Worm (Caenorhabditis elegans) whole organism, young adult: ENCODE data around the gene klo-1.

Source experiments
- F37B4.10 ChIP-seq: fragments of 200-800 bp; sonication (Bioruptor generic); IDR thresholded peaks from 2 replicates; pipeline ENCODE4 v1.3.6; 2022; ENCODE audit warnings: missing genetic modification characterization, missing compliant biosample characterization
- F49E8.2 ChIP-seq: sonication (generic microtip); optimal IDR thresholded peaks from 3 replicates; lab custom pipeline; 2017; ENCODE audit warnings: missing genetic modification characterization, mild to moderate bottlenecking, missing compliant biosample characterization, antibody characterized with exemption, moderate library complexity; ENCODE audit not compliant: insufficient read depth
- F57C9.4 ChIP-seq: sonication (generic microtip); optimal IDR thresholded peaks from 2 replicates; lab custom pipeline; 2017; ENCODE audit warnings: mild to moderate bottlenecking, missing genetic modification characterization, missing compliant biosample characterization
- Y53G8AR.9 ChIP-seq: fragments of 200-800 bp; sonication (Bioruptor generic); conservative IDR thresholded peaks from 2 replicates; pipeline ENCODE4 v1.3.6; 2022; ENCODE audit warnings: missing genetic modification reagents, missing genetic modification characterization, missing compliant biosample characterization
- Y56A3A.18 ChIP-seq: fragments of 200-800 bp; sonication (Bioruptor generic); IDR thresholded peaks from 2 replicates; pipeline ENCODE4 v1.3.6; 2022; ENCODE audit warnings: missing genetic modification reagents, missing genetic modification characterization, missing compliant biosample characterization
- aptf-3 ChIP-seq: fragments of 200-800 bp; sonication (Bioruptor generic); IDR thresholded peaks from 2 replicates; pipeline ENCODE4 v1.3.6; 2022; ENCODE audit warnings: missing genetic modification characterization, missing compliant biosample characterization
- atf-7 ChIP-seq: sonication (generic microtip); optimal IDR thresholded peaks from 2 replicates; lab custom pipeline; 2017; ENCODE audit warnings: mild to moderate bottlenecking, missing genetic modification characterization, missing compliant biosample characterization
- attf-3 ChIP-seq: fragments of 200-800 bp; sonication (Bioruptor generic); conservative IDR thresholded peaks from 2 replicates; pipeline ENCODE4 v1.3.6; 2022; ENCODE audit warnings: missing genetic modification reagents, missing genetic modification characterization, missing compliant biosample characterization
- cebp-1 ChIP-seq, 2 experiments: fragments of 200-800 bp in 1 of 2; sonication (Bioruptor generic) in 1 of 2; sonication (generic microtip) in 1 of 2; IDR thresholded peaks in 1 of 2; optimal IDR thresholded peaks in 1 of 2; 2 replicates each; pipeline versions ENCODE4 v1.3.6 to Lab custom; 2017 to 2022; ENCODE audit warnings: missing compliant biosample characterization in 2 of 2, missing genetic modification characterization in 2 of 2, mild to moderate bottlenecking in 1 of 2, missing genetic modification reagents in 1 of 2, moderate library complexity in 1 of 2
- ceh-27 ChIP-seq: fragments of 200-800 bp; sonication (Bioruptor generic); optimal IDR thresholded peaks from 2 replicates; lab custom pipeline; 2018; ENCODE audit warnings: mild to moderate bottlenecking, missing genetic modification characterization, moderate library complexity, missing compliant biosample characterization
- egl-18 ChIP-seq: fragments of 200-800 bp; sonication (Bioruptor generic); IDR thresholded peaks from 2 replicates; pipeline ENCODE4 v1.3.6; 2022; ENCODE audit warnings: missing genetic modification reagents, missing genetic modification characterization, missing compliant biosample characterization
- egl-44 ChIP-seq: fragments of 200-800 bp; sonication (Bioruptor generic); IDR thresholded peaks from 2 replicates; pipeline ENCODE4 v1.3.6; 2022; ENCODE audit warnings: missing genetic modification reagents, missing genetic modification characterization, missing compliant biosample characterization
- egrh-3 ChIP-seq: fragments of 200-800 bp; sonication (Bioruptor generic); IDR thresholded peaks from 2 replicates; pipeline ENCODE4 v1.3.6; 2022; ENCODE audit warnings: missing genetic modification reagents, missing genetic modification characterization, missing compliant biosample characterization
- him-1 ChIP-seq: sonication (generic microtip); optimal IDR thresholded peaks from 2 replicates; lab custom pipeline; 2016; ENCODE audit warnings: missing genotype, missing genetic modification reagents, missing genetic modification characterization, missing compliant biosample characterization
- hlh-12 ChIP-seq: sonication (generic microtip); optimal IDR thresholded peaks from 2 replicates; lab custom pipeline; 2016; ENCODE audit warnings: missing genetic modification characterization, missing compliant biosample characterization
- hlh-26 ChIP-seq: fragments of 200-800 bp; sonication (Bioruptor generic); conservative IDR thresholded peaks from 2 replicates; pipeline ENCODE4 v1.3.6; 2022; ENCODE audit warnings: missing genetic modification reagents, missing genetic modification characterization, missing compliant biosample characterization
- hmg-1.2 ChIP-seq: fragments of 200-800 bp; sonication (Bioruptor generic); IDR thresholded peaks from 2 replicates; pipeline ENCODE4 v1.3.6; 2022; ENCODE audit warnings: missing genetic modification reagents, missing genetic modification characterization, missing compliant biosample characterization
- hsf-1 ChIP-seq: fragments of 200-800 bp; sonication (Bioruptor generic); IDR thresholded peaks from 2 replicates; pipeline ENCODE4 v1.3.6; 2022; ENCODE audit warnings: missing genetic modification reagents, missing genetic modification characterization, missing compliant biosample characterization
- lin-26 ChIP-seq: fragments of 200-800 bp; sonication (Bioruptor generic); IDR thresholded peaks from 2 replicates; pipeline ENCODE4 v1.3.6; 2022; ENCODE audit warnings: missing genetic modification reagents, missing genetic modification characterization, missing compliant biosample characterization
- lin-35 ChIP-seq, 3 experiments: fragments of 150-350 bp in 2 of 3; sonication (generic microtip) in 1 of 3; optimal IDR thresholded peaks; 2 replicates each; lab custom pipeline; 2014 to 2018; ENCODE audit warnings: missing biosample characterization in 3 of 3, missing genetic modification characterization in 3 of 3, missing genetic modification reagents in 3 of 3
- lin-40 ChIP-seq: sonication (generic microtip); optimal IDR thresholded peaks from 2 replicates; lab custom pipeline; 2016; ENCODE audit warnings: missing genetic modification characterization, mild to moderate bottlenecking, missing compliant biosample characterization, missing genotype, missing genetic modification reagents
- mcd-1 ChIP-seq: fragments of 200-800 bp; sonication (Bioruptor generic); IDR thresholded peaks from 2 replicates; pipeline ENCODE4 v1.3.6; 2022; ENCODE audit warnings: missing genetic modification reagents, missing genetic modification characterization, missing compliant biosample characterization
- mxl-1 ChIP-seq: sonication (generic microtip); optimal IDR thresholded peaks from 2 replicates; lab custom pipeline; 2016; ENCODE audit warnings: missing genetic modification characterization, missing compliant biosample characterization
- nfya-1 ChIP-seq: sonication (generic microtip); optimal IDR thresholded peaks from 2 replicates; lab custom pipeline; 2017; ENCODE audit warnings: antibody characterized with exemption, missing compliant biosample characterization, missing genetic modification characterization, borderline replicate concordance; ENCODE audit not compliant: insufficient read depth
- nfya-2 ChIP-seq: fragments of 200-800 bp; sonication (Bioruptor generic); IDR thresholded peaks from 2 replicates; pipeline ENCODE4 v1.3.6; 2022; ENCODE audit warnings: missing genetic modification reagents, missing genetic modification characterization, missing compliant biosample characterization
- nhr-120 ChIP-seq: fragments of 200-800 bp; sonication (Bioruptor generic); IDR thresholded peaks from 2 replicates; pipeline ENCODE4 v1.3.6; 2022; ENCODE audit warnings: missing genetic modification characterization, missing compliant biosample characterization
- nhr-179 ChIP-seq: sonication (generic microtip); optimal IDR thresholded peaks from 2 replicates; lab custom pipeline; 2016; ENCODE audit warnings: mild to moderate bottlenecking, missing genetic modification characterization, missing compliant biosample characterization
- nhr-27 ChIP-seq: fragments of 200-800 bp; sonication (Bioruptor generic); optimal IDR thresholded peaks from 2 replicates; lab custom pipeline; 2018; ENCODE audit warnings: mild to moderate bottlenecking, missing genetic modification characterization, moderate library complexity, missing compliant biosample characterization
- nhr-80 ChIP-seq: sonication (generic microtip); optimal IDR thresholded peaks from 2 replicates; lab custom pipeline; 2016; ENCODE audit warnings: missing genetic modification characterization, missing compliant biosample characterization
- nhr-90 ChIP-seq: sonication (generic microtip); optimal IDR thresholded peaks from 2 replicates; lab custom pipeline; 2016; ENCODE audit warnings: missing genotype, mild to moderate bottlenecking, missing genetic modification characterization, missing compliant biosample characterization
- pha-4 ChIP-seq: fragments of 150-350 bp; sonication (generic microtip); optimal IDR thresholded peaks from 2 replicates; lab custom pipeline; 2014; ENCODE audit warnings: missing biosample characterization, missing genetic modification reagents, missing genetic modification characterization
- rcor-1 ChIP-seq: fragments of 200-800 bp; sonication (Bioruptor generic); IDR thresholded peaks from 2 replicates; pipeline ENCODE4 v1.3.6; 2022; ENCODE audit warnings: missing genetic modification reagents, missing genetic modification characterization, missing compliant biosample characterization
- sdz-38 ChIP-seq: sonication (generic microtip); optimal IDR thresholded peaks from 2 replicates; lab custom pipeline; 2016; ENCODE audit warnings: missing genotype, missing genetic modification characterization, missing compliant biosample characterization
- snpc-1.3 ChIP-seq: sonication (generic microtip); optimal IDR thresholded peaks from 2 replicates; lab custom pipeline; 2017; ENCODE audit warnings: missing genetic modification characterization, mild to moderate bottlenecking, missing compliant biosample characterization, antibody characterized with exemption, moderate library complexity, missing genotype, missing genetic modification reagents; ENCODE audit not compliant: insufficient read depth
- snpc-3.4 ChIP-seq: sonication (generic microtip); optimal IDR thresholded peaks from 2 replicates; lab custom pipeline; 2017; ENCODE audit warnings: missing genetic modification characterization, mild to moderate bottlenecking, missing compliant biosample characterization, antibody characterized with exemption, moderate library complexity, missing genotype, missing genetic modification reagents
- tbp1 ChIP-seq: fragments of 200-800 bp; sonication (Bioruptor generic); optimal IDR thresholded peaks from 2 replicates; lab custom pipeline; 2018; ENCODE audit warnings: mild to moderate bottlenecking, missing genetic modification characterization, missing compliant biosample characterization
- zfh-2 ChIP-seq: fragments of 200-800 bp; sonication (Bioruptor generic); conservative IDR thresholded peaks from 2 replicates; pipeline ENCODE4 v1.3.6; 2022; ENCODE audit warnings: missing genetic modification reagents, missing genetic modification characterization, missing compliant biosample characterization
- ztf-18 ChIP-seq: sonication (generic microtip); optimal IDR thresholded peaks from 2 replicates; lab custom pipeline; 2016; ENCODE audit warnings: missing genotype, mild to moderate bottlenecking, missing genetic modification characterization, missing compliant biosample characterization
- ztf-22 ChIP-seq: fragments of 200-800 bp; sonication (Bioruptor generic); optimal IDR thresholded peaks from 2 replicates; lab custom pipeline; 2018; ENCODE audit warnings: mild to moderate bottlenecking, missing genetic modification characterization, moderate library complexity, missing compliant biosample characterization
- ztf-25 ChIP-seq: fragments of 200-800 bp; sonication (Bioruptor generic); IDR thresholded peaks from 2 replicates; pipeline ENCODE4 v1.3.6; 2022; ENCODE audit warnings: missing genetic modification reagents, missing genetic modification characterization, missing compliant biosample characterization
- ztf-28 ChIP-seq: fragments of 200-800 bp; sonication (Bioruptor generic); IDR thresholded peaks from 2 replicates; pipeline ENCODE4 v1.3.6; 2022; ENCODE audit warnings: missing genetic modification reagents, missing genetic modification characterization, missing compliant biosample characterization

Gene klo-1

DNA sequence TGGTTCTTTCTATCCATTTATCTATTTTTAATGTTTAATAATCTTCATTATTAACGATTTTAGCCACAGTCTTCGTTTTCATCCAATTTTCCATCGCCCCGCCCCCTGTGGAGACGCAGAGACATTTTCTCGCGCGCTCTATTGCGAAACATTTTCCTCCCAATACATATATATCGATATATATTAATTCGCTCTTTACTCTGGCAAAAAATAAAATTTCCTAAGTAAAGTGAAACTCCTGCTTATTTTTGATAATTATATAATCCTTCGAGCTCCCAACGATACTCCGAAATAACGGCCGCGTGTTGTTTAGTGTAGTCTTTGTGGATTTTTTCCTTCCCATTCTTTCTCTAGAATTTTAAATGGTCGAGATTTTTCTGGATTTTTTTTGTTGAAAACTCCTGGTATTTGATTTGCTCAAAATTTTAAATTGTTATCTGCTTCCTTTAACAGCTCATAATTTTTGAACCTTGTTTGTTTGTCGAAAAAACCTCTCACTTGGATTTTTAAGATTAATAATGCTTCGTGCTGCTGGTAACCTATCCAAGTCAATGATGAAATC lies 19.5 kb downstream of the klo-1 start, which contains the start of gene sucg-1:
TSS of gene sucg-1 (plus strand) at position 512 of the 562 bp plus-strand sequence.
- TF ChIP-seq ztf-18 (tag; lab: Kevin White, UChicago) (no peak), ztf-28 (GFP tag; lab: Robert Waterston, UW) (no peak), attf-3 (GFP tag; lab: Robert Waterston, UW) (peak; percentile 79), snpc-1.3 (tag; lab: Kevin White, UChicago) (no peak), F37B4.10 (GFP tag; lab: Robert Waterston, UW) (no peak), nfya-1 (tag; lab: Kevin White, UChicago) (no peak), hmg-1.2 (GFP tag; lab: Robert Waterston, UW) (peak; percentile 37; the same call in 1 of the 2 replicates), atf-7 (tag; lab: Kevin White, UChicago) (no peak), mcd-1 (GFP tag; lab: Robert Waterston, UW) (no peak), cebp-1 (GFP tag; IDR thresholded peaks at IDR 0.05; lab: Robert Waterston, UW) (peak; percentile 84), cebp-1 (tag; optimal IDR thresholded peaks at IDR 0.05; lab: Kevin White, UChicago) (peak; percentile 91)

DNA sequence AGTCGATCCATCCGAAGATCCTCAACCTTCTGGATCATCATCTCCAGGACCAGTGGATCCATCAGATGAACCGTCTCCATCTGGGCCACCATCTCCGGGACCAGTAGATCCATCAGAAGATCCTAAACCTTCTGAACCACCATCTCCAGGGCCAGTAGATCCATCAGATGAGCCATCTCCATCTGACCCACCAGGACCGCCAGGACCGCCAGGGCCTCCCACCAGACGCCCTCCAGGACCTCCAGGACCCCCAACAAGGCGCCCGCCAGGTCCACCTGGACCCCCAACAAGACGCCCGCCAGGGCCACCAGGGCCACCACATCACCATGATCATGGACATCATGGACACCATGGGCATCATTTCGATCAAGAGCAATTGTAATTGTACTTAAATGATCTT lies 20.8 kb downstream of the klo-1 start:
- TF ChIP-seq nfya-2 (no peak), egrh-3 (GFP tag; lab: Robert Waterston, UW) (peak; percentile 86; the same call in 1 of the 2 replicates), ztf-28 (GFP tag; lab: Robert Waterston, UW) (no peak), hlh-12 (no peak), zfh-2 (peak; percentile 88), lin-35 (GFP tag; optimal IDR thresholded peaks at IDR 0.05; lab: Kevin White, UChicago) (no peak)

DNA sequence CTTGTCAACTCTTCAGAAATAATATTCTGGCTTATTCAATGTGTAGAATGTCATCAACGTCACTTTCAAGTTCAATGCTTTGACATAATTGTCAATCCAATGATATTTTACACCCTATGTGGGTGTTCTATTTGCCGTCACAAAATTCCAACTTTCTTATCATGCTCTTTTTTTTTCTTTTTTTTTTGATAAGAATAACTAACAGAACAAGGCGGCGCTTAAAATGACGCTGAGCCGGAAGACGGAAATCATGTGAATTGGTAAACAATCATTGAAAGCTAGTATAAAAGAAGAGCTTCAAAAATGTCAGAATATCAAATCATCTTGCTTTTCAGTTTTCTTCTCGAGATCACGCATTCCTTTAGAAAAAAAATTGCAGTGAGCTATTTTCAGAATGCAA lies 21.7 kb downstream of the klo-1 start, which contains the start of gene C50F7.5:
TSS of gene C50F7.5 (plus strand) at position 395 of the 400 bp plus-strand sequence.
- no peak for TF ChIP-seq hlh-12
- TF ChIP-seq nhr-80 (tag; lab: Kevin White, UChicago): peak; percentile 26
- TF ChIP-seq Y53G8AR.9 (GFP tag; lab: Robert Waterston, UW): no peak

DNA sequence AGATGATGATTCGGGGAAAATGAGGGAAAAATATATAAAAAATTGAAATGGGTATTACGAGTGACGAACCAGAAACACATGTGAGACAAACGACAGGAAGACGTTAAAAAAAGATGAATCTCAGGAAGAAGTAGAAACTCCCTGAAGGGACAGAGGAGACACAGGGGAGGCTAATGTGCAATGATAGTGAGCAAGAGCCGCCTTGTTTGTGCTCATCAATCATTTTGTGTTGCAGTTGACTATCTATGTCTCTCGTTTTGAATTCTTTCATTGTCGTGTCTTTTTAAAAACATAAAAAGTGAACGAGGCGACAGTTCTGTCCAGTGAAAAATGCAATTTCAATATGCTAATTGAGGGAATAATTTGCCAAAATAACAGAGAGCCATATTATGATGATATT lies 23.1 kb downstream of the klo-1 start:
- TF ChIP-seq egl-18: no peak
- no peak for TF ChIP-seq egrh-3 (GFP tag; lab: Robert Waterston, UW)
- no peak for TF ChIP-seq lin-26 (GFP tag; lab: Robert Waterston, UW)
- no peak for TF ChIP-seq ceh-27 (GFP tag; lab: Kevin White, UChicago)
- TF ChIP-seq mcd-1 (GFP tag; lab: Robert Waterston, UW): no peak
- no peak for TF ChIP-seq hsf-1
- no peak for TF ChIP-seq ztf-22 (GFP tag; lab: Kevin White, UChicago)
- TF ChIP-seq F57C9.4: no peak
- no peak for TF ChIP-seq him-1 (tag; lab: Kevin White, UChicago)
- TF ChIP-seq nhr-27 (tag; lab: Kevin White, UChicago): no peak
- no peak for TF ChIP-seq nhr-179 (tag; lab: Kevin White, UChicago)
- no peak for TF ChIP-seq lin-40 (tag; lab: Kevin White, UChicago)
- no peak for TF ChIP-seq sdz-38 (tag; lab: Kevin White, UChicago)
- TF ChIP-seq aptf-3 (GFP tag; lab: Robert Waterston, UW): no peak
- TF ChIP-seq, all 124 proteins: peak for 0

DNA sequence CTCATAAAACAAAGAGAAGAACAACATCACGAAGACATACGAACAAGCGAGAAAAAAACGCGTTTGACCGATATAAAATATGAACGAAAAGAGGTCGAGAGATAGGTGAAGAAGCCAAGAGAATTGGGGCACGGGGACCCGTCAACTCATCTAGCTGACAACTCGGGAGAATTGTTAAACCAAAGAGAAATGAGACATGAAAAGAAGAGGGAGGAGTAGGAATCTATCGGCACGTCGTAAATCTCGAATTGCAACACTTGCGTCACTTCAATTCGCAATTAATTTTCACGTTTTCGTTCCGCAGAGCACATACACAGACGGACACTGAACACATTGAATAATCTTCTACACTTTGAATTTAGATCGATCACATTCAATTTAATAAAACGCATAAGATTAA lies 24.5 kb downstream of the klo-1 start:
- TF ChIP-seq Y56A3A.18 (GFP tag; lab: Robert Waterston, UW) (no peak), rcor-1 (GFP tag; lab: Robert Waterston, UW) (no peak), snpc-3.4 (tag; lab: Kevin White, UChicago) (no peak), hlh-26 (GFP tag; lab: Robert Waterston, UW) (no peak), F49E8.2 (no peak), nhr-90 (tag; lab: Kevin White, UChicago) (no peak), egrh-3 (GFP tag; lab: Robert Waterston, UW) (no peak), egl-44 (GFP tag; lab: Robert Waterston, UW) (no peak), tbp1 (GFP tag; lab: Kevin White, UChicago) (no peak), nhr-120 (no peak), nhr-80 (tag; lab: Kevin White, UChicago) (no peak), mxl-1 (tag; lab: Kevin White, UChicago) (no peak), ztf-25 (GFP tag; lab: Robert Waterston, UW) (no peak), pha-4 (tag; lab: Kevin White, UChicago) (no peak), lin-35 (GFP tag; optimal IDR thresholded peaks at IDR 0.05; lab: Kevin White, UChicago) (no peak)
